Worm (Caenorhabditis elegans): ENCODE results near the gene rbm-25.
A peak's percentile ranks its signal among the peaks of the same experiment; 100 is the strongest.

The rbm-25 gene

ce11 chrV:12537505-12537904 lies 39.5 kb downstream of the rbm-25 start:
- TF ChIP-seq eor-1 (tag; optimal IDR thresholded peaks at IDR 0.05) (no peak), daf-12 (tag; optimal IDR thresholded peaks at IDR 0.05) (peak; percentile 57), ceh-82 (tag; optimal IDR thresholded peaks at IDR 0.05) (no peak), lin-15B (tag; optimal IDR thresholded peaks at IDR 0.05) (no peak), ceh-9 (tag; optimal IDR thresholded peaks at IDR 0.05) (no peak), elt-1 (tag; optimal IDR thresholded peaks at IDR 0.05) (peak; percentile 59), nhr-25 (tag; optimal IDR thresholded peaks at IDR 0.05) (peak; percentile 84), sea-2 (GFP tag; optimal IDR thresholded peaks at IDR 0.05) (no peak), lsy-12 (tag; optimal IDR thresholded peaks at IDR 0.05) (no peak), nhr-11 (tag; optimal IDR thresholded peaks at IDR 0.05) (no peak), nhr-23 (tag; optimal IDR thresholded peaks at IDR 0.05) (peak; percentile 81), lin-39 (tag; optimal IDR thresholded peaks at IDR 0.05) (no peak), unc-62 (GFP tag; optimal IDR thresholded peaks at IDR 0.05) (peak; percentile 68)

ce11 chrV:12538984-12539852 lies 41.2 kb downstream of the rbm-25 start:
- peak; percentile 39 for TF ChIP-seq nfya-1 (tag; optimal IDR thresholded peaks at IDR 0.05; ENCODE audit: insufficient read depth)
- peak; percentile 24 for TF ChIP-seq hmg-11 (tag; optimal IDR thresholded peaks at IDR 0.05)
- TF ChIP-seq elt-1 (tag; optimal IDR thresholded peaks at IDR 0.05) = peak; percentile 95
- TF ChIP-seq egl-5 (tag; optimal IDR thresholded peaks at IDR 0.05) = no peak
- TF ChIP-seq lin-39 (tag; optimal IDR thresholded peaks at IDR 0.05) = peak; percentile 3
- TF ChIP-seq nhr-25 (tag; optimal IDR thresholded peaks at IDR 0.05) = peak; percentile 27

- TF ChIP-seq nhr-23 (tag; optimal IDR thresholded peaks at IDR 0.05) (peak; percentile 25), nfya-1 (tag; optimal IDR thresholded peaks at IDR 0.05; ENCODE audit: insufficient read depth) (peak; percentile 45), unc-62 (GFP tag; optimal IDR thresholded peaks at IDR 0.05) (peak; percentile 88), nhr-43 (tag; optimal IDR thresholded peaks at IDR 0.05; ENCODE audit: poor library complexity, severe bottlenecking) (no peak), nhr-25 (tag; optimal IDR thresholded peaks at IDR 0.05) (no peak), daf-12 (tag; optimal IDR thresholded peaks at IDR 0.05) (peak; percentile 37), elt-2 (tag; optimal IDR thresholded peaks at IDR 0.05) (peak; percentile 5)
Measured at ce11 chrV:12540018-12540417, 42.0 kb downstream of the rbm-25 start.

ce11 chrV:12540739-12541138 lies 42.7 kb downstream of the rbm-25 start, which contains the start of gene F45D3.2:
Gene F45D3.2, plus strand, starts transcription at chrV:12541039.
- TF ChIP-seq zag-1 (tag; optimal IDR thresholded peaks at IDR 0.05) (no peak), nhr-237 (tag; optimal IDR thresholded peaks at IDR 0.05) (no peak), nhr-11 (tag; optimal IDR thresholded peaks at IDR 0.05) (no peak), ceh-16 (tag; optimal IDR thresholded peaks at IDR 0.05) (no peak), nhr-12 (tag; optimal IDR thresholded peaks at IDR 0.05) (no peak), R02D3.7 (tag; optimal IDR thresholded peaks at IDR 0.05) (no peak), jun-1 (tag; optimal IDR thresholded peaks at IDR 0.05) (no peak)

- TF ChIP-seq pha-4 (tag; optimal IDR thresholded peaks at IDR 0.05) (no peak), daf-12 (tag; optimal IDR thresholded peaks at IDR 0.05) (no peak), nfya-1 (tag; optimal IDR thresholded peaks at IDR 0.05; ENCODE audit: insufficient read depth) (no peak), unc-39 (tag; optimal IDR thresholded peaks at IDR 0.05) (no peak), ceh-82 (tag; optimal IDR thresholded peaks at IDR 0.05) (no peak), lin-39 (tag; optimal IDR thresholded peaks at IDR 0.05) (no peak), ZK546.5 (tag; optimal IDR thresholded peaks at IDR 0.05) (no peak), sea-2 (GFP tag; optimal IDR thresholded peaks at IDR 0.05) (no peak)
Measured at ce11 chrV:12541207-12541606, 43.2 kb downstream of the rbm-25 start.

- TF ChIP-seq nfya-1 (tag; optimal IDR thresholded peaks at IDR 0.05; ENCODE audit: insufficient read depth) = peak; percentile 18
- no peak for TF ChIP-seq unc-39 (tag; optimal IDR thresholded peaks at IDR 0.05)
- peak; percentile 78 for TF ChIP-seq nhr-25 (tag; optimal IDR thresholded peaks at IDR 0.05)
- peak; percentile 1 for TF ChIP-seq ceh-82 (tag; optimal IDR thresholded peaks at IDR 0.05)
- TF ChIP-seq nhr-23 (tag; optimal IDR thresholded peaks at IDR 0.05) = peak; percentile 81
- peak; percentile 20 for TF ChIP-seq ama-1 (optimal IDR thresholded peaks at IDR 0.05)
- TF ChIP-seq egl-27 (tag; optimal IDR thresholded peaks at IDR 0.05) = no peak
- peak; percentile 7 for TF ChIP-seq unc-62 (GFP tag; optimal IDR thresholded peaks at IDR 0.05)
- no peak for TF ChIP-seq nhr-76 (tag; optimal IDR thresholded peaks at IDR 0.05)
- TF ChIP-seq jun-1 (tag; optimal IDR thresholded peaks at IDR 0.05) = peak; percentile 20
- no peak for TF ChIP-seq pqm-1 (tag; optimal IDR thresholded peaks at IDR 0.05)
- TF ChIP-seq fos-1 (tag; optimal IDR thresholded peaks at IDR 0.05) = peak; percentile 61
- peak; percentile 56 for TF ChIP-seq tbx-2 (tag; optimal IDR thresholded peaks at IDR 0.05)
- TF ChIP-seq nhr-43 (tag; optimal IDR thresholded peaks at IDR 0.05; ENCODE audit: poor library complexity, severe bottlenecking) = peak; percentile 76
- TF ChIP-seq lsy-12 (tag; optimal IDR thresholded peaks at IDR 0.05) = peak; percentile 62
Measured at ce11 chrV:12542683-12543319, 44.8 kb downstream of the rbm-25 start.
